Worm (Caenorhabditis elegans) whole organism, L2 larva: Measurements from ENCODE around the gene col-165.
"Not testable (repeated sequence)": the region's sequence is repeated elsewhere in the genome, so short reads cannot be mapped to it uniquely, and the experiment has no call there.

Source experiments
- C34F6.9 ChIP-seq: fragments of 150-350 bp; optimal IDR thresholded peaks from 2 replicates; lab custom pipeline; 2014; ENCODE audit warnings: missing biosample characterization, missing genetic modification characterization
- F13H6.1 ChIP-seq: sonication (generic microtip); optimal IDR thresholded peaks from 2 replicates; lab custom pipeline; 2016; ENCODE audit warnings: missing genetic modification characterization, missing compliant biosample characterization
- R02D3.7 ChIP-seq: fragments of 150-350 bp; optimal IDR thresholded peaks from 2 replicates; lab custom pipeline; 2014; ENCODE audit warnings: missing biosample characterization, missing genetic modification characterization
- Y55F3AM.14 ChIP-seq: fragments of 200-800 bp; sonication (Bioruptor generic); optimal IDR thresholded peaks from 2 replicates; lab custom pipeline; 2018; ENCODE audit warnings: mild to moderate bottlenecking, missing genetic modification characterization, missing compliant biosample characterization
- ZK546.5 ChIP-seq: sonication (generic microtip); optimal IDR thresholded peaks from 2 replicates; lab custom pipeline; 2017; ENCODE audit warnings: missing biosample characterization, missing genetic modification characterization
- alr-1 ChIP-seq: fragments of 150-350 bp; optimal IDR thresholded peaks from 2 replicates; lab custom pipeline; 2014; ENCODE audit warnings: missing biosample characterization, missing genetic modification characterization
- blmp-1 ChIP-seq: sonication (generic microtip); optimal IDR thresholded peaks from 2 replicates; lab custom pipeline; 2017; ENCODE audit warnings: missing genetic modification characterization, mild to moderate bottlenecking, missing compliant biosample characterization, antibody characterized with exemption, moderate library complexity; ENCODE audit not compliant: insufficient read depth
- ceh-16 ChIP-seq: fragments of 150-350 bp; optimal IDR thresholded peaks from 2 replicates; lab custom pipeline; 2014; ENCODE audit warnings: missing biosample characterization, missing genetic modification characterization
- ceh-82 ChIP-seq: fragments of 150-350 bp; optimal IDR thresholded peaks from 2 replicates; lab custom pipeline; 2014; ENCODE audit warnings: missing biosample characterization, missing genetic modification characterization
- crh-2 ChIP-seq: sonication (generic microtip); optimal IDR thresholded peaks from 2 replicates; lab custom pipeline; 2017; ENCODE audit warnings: missing biosample characterization, missing genetic modification characterization
- dmd-4 ChIP-seq: sonication (generic microtip); optimal IDR thresholded peaks from 2 replicates; lab custom pipeline; 2017; ENCODE audit warnings: missing biosample characterization, missing genetic modification characterization
- egl-27 ChIP-seq: sonication (generic microtip); optimal IDR thresholded peaks from 3 replicates; lab custom pipeline; 2017; ENCODE audit warnings: missing biosample characterization, missing genetic modification reagents, missing genetic modification characterization
- elt-3 ChIP-seq: sonication (generic microtip); optimal IDR thresholded peaks from 2 replicates; lab custom pipeline; 2017; ENCODE audit warnings: missing biosample characterization, missing genetic modification characterization
- gmeb-1 ChIP-seq: fragments of 150-350 bp; optimal IDR thresholded peaks from 2 replicates; lab custom pipeline; 2014; ENCODE audit warnings: missing biosample characterization, missing genetic modification characterization
- lsy-2 ChIP-seq, 2 experiments: fragments of 150-350 bp in 1 of 2; sonication (generic microtip) in 1 of 2; optimal IDR thresholded peaks; 2 replicates each; lab custom pipeline; 2014 to 2017; ENCODE audit warnings: missing biosample characterization in 2 of 2, missing genetic modification characterization in 2 of 2
- mdl-1 ChIP-seq, 2 experiments: fragments of 150-350 bp in 1 of 2; sonication (generic microtip) in 1 of 2; optimal IDR thresholded peaks; 2 replicates each; lab custom pipeline; 2017; ENCODE audit warnings: missing biosample characterization in 2 of 2, missing genetic modification characterization in 2 of 2
- nhr-10 ChIP-seq: sonication (generic microtip); optimal IDR thresholded peaks from 2 replicates; lab custom pipeline; 2017; ENCODE audit warnings: missing biosample characterization, missing genetic modification characterization
- nhr-12 ChIP-seq: fragments of 150-350 bp; optimal IDR thresholded peaks from 2 replicates; lab custom pipeline; 2014; ENCODE audit warnings: missing biosample characterization, missing genetic modification characterization
- nhr-21 ChIP-seq: fragments of 150-350 bp; optimal IDR thresholded peaks from 2 replicates; lab custom pipeline; 2014; ENCODE audit warnings: missing biosample characterization, missing genetic modification characterization
- nhr-237 ChIP-seq: fragments of 150-350 bp; optimal IDR thresholded peaks from 2 replicates; lab custom pipeline; 2014; ENCODE audit warnings: missing biosample characterization, missing genetic modification characterization
- nhr-25 ChIP-seq: fragments of 150-350 bp; sonication (generic microtip); optimal IDR thresholded peaks from 3 replicates; lab custom pipeline; 2014; ENCODE audit warnings: missing biosample characterization, missing genetic modification characterization
- nhr-77 ChIP-seq: fragments of 150-350 bp; optimal IDR thresholded peaks from 2 replicates; lab custom pipeline; 2014; ENCODE audit warnings: missing biosample characterization, missing genetic modification characterization
- sem-4 ChIP-seq: fragments of 150-350 bp; optimal IDR thresholded peaks from 2 replicates; lab custom pipeline; 2014; ENCODE audit warnings: missing biosample characterization, missing genetic modification reagents, missing genetic modification characterization
- skn-1 ChIP-seq: sonication (generic microtip); optimal IDR thresholded peaks from 2 replicates; lab custom pipeline; 2017; ENCODE audit warnings: missing biosample characterization, missing genetic modification characterization
- sma-3 ChIP-seq: sonication (generic microtip); optimal IDR thresholded peaks from 2 replicates; lab custom pipeline; 2016; ENCODE audit warnings: missing genetic modification reagents, missing genetic modification characterization, missing compliant biosample characterization
- sma-9 ChIP-seq, 2 experiments: fragments of 150-350 bp in 1 of 2; sonication (generic microtip) in 1 of 2; optimal IDR thresholded peaks; 2 replicates each; lab custom pipeline; 2014 to 2016; ENCODE audit warnings: missing genetic modification characterization in 2 of 2, mild to moderate bottlenecking in 1 of 2, missing biosample characterization in 1 of 2, missing compliant biosample characterization in 1 of 2, missing genetic modification reagents in 1 of 2, moderate library complexity in 1 of 2
- unc-55 ChIP-seq: fragments of 150-350 bp; sonication (generic microtip); optimal IDR thresholded peaks from 3 replicates; lab custom pipeline; 2014; ENCODE audit warnings: missing biosample characterization, missing genetic modification reagents, missing genetic modification characterization
- zag-1 ChIP-seq: fragments of 150-350 bp; optimal IDR thresholded peaks from 2 replicates; lab custom pipeline; 2014; ENCODE audit warnings: missing biosample characterization, missing genetic modification characterization

The col-165 gene

ce11 chrX:4314939-4315338 lies 38.5 kb upstream of the col-165 start:
- TF ChIP-seq nhr-237 (tag; lab: Kevin White, UChicago) (no peak), sem-4 (tag; lab: Kevin White, UChicago) (peak; percentile 5)

ce11 chrX:4317095-4317494 lies 36.3 kb upstream of the col-165 start:
- no peak for TF ChIP-seq gmeb-1 (tag; lab: Kevin White, UChicago)
- peak; percentile 20 for TF ChIP-seq sma-9 (GFP tag; optimal IDR thresholded peaks at IDR 0.05; lab: Kevin White, UChicago)
- no peak for TF ChIP-seq sma-9 (tag; optimal IDR thresholded peaks at IDR 0.05; lab: Kevin White, UChicago)

- TF ChIP-seq nhr-10 (tag; lab: Kevin White, UChicago): no peak
- TF ChIP-seq alr-1 (tag; lab: Kevin White, UChicago): no peak
- TF ChIP-seq elt-3 (tag; lab: Kevin White, UChicago): no peak
- TF ChIP-seq crh-2: no peak
- TF ChIP-seq, all 48 proteins: peak for 0
Observed at ce11 chrX:4320563-4320962, 32.9 kb upstream of the col-165 start, which contains the start of gene dop-6. TSS of gene dop-6 (plus strand) at chrX:4320863.

ce11 chrX:4322847-4323455 lies 30.5 kb upstream of the col-165 start:
- TF ChIP-seq dmd-4 (no peak), R02D3.7 (tag; lab: Kevin White, UChicago) (no peak), nhr-21 (tag; lab: Kevin White, UChicago) (no peak), blmp-1 (no peak), sma-3 (no peak), nhr-77 (no peak)

ce11 chrX:4328816-4329215 lies 24.6 kb upstream of the col-165 start, which contains the start of gene C24A8.5:
TSS of gene C24A8.5 (minus strand) at chrX:4328916.
- no peak for TF ChIP-seq egl-27 (tag; lab: Kevin White, UChicago)
- no peak for TF ChIP-seq ceh-16 (tag; lab: Kevin White, UChicago)
- no peak for TF ChIP-seq mdl-1 (tag; optimal IDR thresholded peaks at IDR 0.05; lab: Kevin White, UChicago)
- TF ChIP-seq dmd-4: no peak
- no peak for TF ChIP-seq nhr-21 (tag; lab: Kevin White, UChicago)
- TF ChIP-seq skn-1 (tag; lab: Kevin White, UChicago): no peak
- no peak for TF ChIP-seq ceh-82 (tag; lab: Kevin White, UChicago)
- no peak for TF ChIP-seq sem-4 (tag; lab: Kevin White, UChicago)
- TF ChIP-seq Y55F3AM.14 (GFP tag; lab: Kevin White, UChicago): no peak
- no peak for TF ChIP-seq unc-55 (GFP tag; lab: Kevin White, UChicago)
- TF ChIP-seq nhr-25: no peak
- no peak for TF ChIP-seq C34F6.9 (tag; lab: Kevin White, UChicago)
- TF ChIP-seq, all 48 proteins: peak for 0

ce11 chrX:4332305-4332704 lies 21.1 kb upstream of the col-165 start, which contains the start of gene C24A8.6:
TSS of gene C24A8.6 (minus strand) at chrX:4332405.
- not testable (repeated sequence) for TF ChIP-seq F13H6.1, ZK546.5, nhr-12 (tag; lab: Kevin White, UChicago)
- TF ChIP-seq, all 48 proteins: peak for 0; not testable (repeated sequence) for 48

- TF ChIP-seq zag-1 (tag; lab: Kevin White, UChicago); lsy-2 (tag; optimal IDR thresholded peaks at IDR 0.05; lab: Kevin White, UChicago); sma-9 (GFP tag; optimal IDR thresholded peaks at IDR 0.05; lab: Kevin White, UChicago); sma-9 (tag; optimal IDR thresholded peaks at IDR 0.05; lab: Kevin White, UChicago): not testable (repeated sequence)
Observed at ce11 chrX:4335950-4336349, 17.5 kb upstream of the col-165 start, which contains the start of gene cst-2. TSS of gene cst-2 (minus strand) at chrX:4336050.
